Fruit fly (Drosophila melanogaster): ENCODE data around the gene Gba1a.
A peak's percentile ranks its signal among the peaks of the same experiment; 100 is the strongest.

The Gba1a gene

DNA sequence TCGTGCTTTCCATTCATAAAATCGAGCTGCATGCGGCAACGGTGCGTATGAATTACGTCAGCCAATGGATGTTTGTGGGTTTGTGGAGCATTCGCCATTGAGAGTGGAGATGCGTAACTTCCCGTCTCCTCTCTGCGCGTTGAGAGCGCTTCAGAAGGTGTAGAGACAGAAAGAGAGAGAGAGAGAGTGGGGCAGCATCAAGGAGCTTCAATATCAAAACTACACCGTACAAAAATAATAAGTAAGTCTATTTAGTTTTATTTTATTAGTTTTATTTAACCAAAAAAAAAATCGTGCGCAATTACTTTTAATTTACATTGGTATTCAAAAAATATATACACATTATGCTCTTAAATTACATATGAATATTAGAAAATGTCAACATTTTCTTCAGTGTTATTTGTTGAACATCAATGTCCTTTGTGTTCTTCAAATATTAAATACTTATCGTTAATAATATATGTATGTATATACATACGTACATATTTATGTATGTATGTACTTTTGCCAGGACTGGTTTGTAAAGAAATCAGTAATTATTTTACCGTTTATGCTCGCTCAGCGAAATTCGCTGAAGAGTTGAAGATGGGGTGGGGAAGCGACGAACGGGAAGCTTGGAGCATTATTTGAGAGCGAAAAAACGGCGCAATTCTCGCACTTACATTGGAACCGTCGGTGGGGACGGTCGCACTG lies 22.4 kb downstream of the Gba1a start, which contains the start of gene CG10365 (continued):
- peak; percentile 52 for TF ChIP-seq NfI (GFP tag; optimal IDR thresholded peaks at IDR 0.05)
- TF ChIP-seq CG13123 (GFP tag; optimal IDR thresholded peaks at IDR 0.05) = peak; percentile 78
- TF ChIP-seq trh (GFP tag; optimal IDR thresholded peaks at IDR 0.05) = peak; percentile 34
- TF ChIP-seq dati (GFP tag; IDR thresholded peaks at IDR 0.05) = peak; percentile 38; the same call in 1 of the 2 replicates
- peak; percentile 78 to 89 for TF ChIP-seq Trl (optimal IDR thresholded peaks at IDR 0.05)
- no peak for TF ChIP-seq Trl (GFP tag; optimal IDR thresholded peaks at IDR 0.05)
- TF ChIP-seq Mrtf (GFP tag; IDR thresholded peaks at IDR 0.05) = peak; percentile 20; the same call in 1 of the 3 replicates
- peak; percentile 75 for TF ChIP-seq Fer2 (tag; optimal IDR thresholded peaks at IDR 0.05)
- peak; percentile 3 for TF ChIP-seq lbe (GFP tag; optimal IDR thresholded peaks at IDR 0.05)
- TF ChIP-seq fd102C (GFP tag; optimal IDR thresholded peaks at IDR 0.05) = no peak
- TF ChIP-seq CG32772 (GFP tag; IDR thresholded peaks at IDR 0.05) = peak; percentile 85
- peak; percentile 62 for TF ChIP-seq CG14667 (GFP tag; IDR thresholded peaks at IDR 0.05)
- no peak for TF ChIP-seq mam (GFP tag; optimal IDR thresholded peaks at IDR 0.05)
- TF ChIP-seq HmgZ (tag; optimal IDR thresholded peaks at IDR 0.05) = peak; percentile 80
- peak; percentile 83 for TF ChIP-seq salm (tag; optimal IDR thresholded peaks at IDR 0.05)
- TF ChIP-seq CG9876 (GFP tag; optimal IDR thresholded peaks at IDR 0.05) = no peak
- 0 out of 2 replicates have a peak, but pooled peaks have one; percentile 34 for TF ChIP-seq CG4404 (GFP tag; IDR thresholded peaks at IDR 0.05)
- TF ChIP-seq CG9932 (GFP tag; IDR thresholded peaks at IDR 0.05) = peak; percentile 67
- peak; percentile 67 for TF ChIP-seq tin (GFP tag; optimal IDR thresholded peaks at IDR 0.05)
- TF ChIP-seq CG12942 (GFP tag; optimal IDR thresholded peaks at IDR 0.05) = peak; percentile 68
- TF ChIP-seq mld (GFP tag; IDR thresholded peaks at IDR 0.05; ENCODE audit: partially characterized antibody) = no peak
- peak; percentile 70 for TF ChIP-seq CG12769 (tag; optimal IDR thresholded peaks at IDR 0.05)
- peak; percentile 63; the same call in 1 of the 2 replicates for TF ChIP-seq CG5953 (GFP tag; IDR thresholded peaks at IDR 0.05)
- peak; percentile 69 for TF ChIP-seq CG10543 (GFP tag; optimal IDR thresholded peaks at IDR 0.05)
- TF ChIP-seq CG17612 (GFP tag; IDR thresholded peaks at IDR 0.05) = peak; percentile 72
- TF ChIP-seq CG9215 (GFP tag; IDR thresholded peaks at IDR 0.05) = peak; percentile 81
- peak; percentile 76 for TF ChIP-seq CG12155 (GFP tag; optimal IDR thresholded peaks at IDR 0.05)
- peak; percentile 16 to 77 for TF ChIP-seq bsh (GFP tag; optimal IDR thresholded peaks at IDR 0.05)
- TF ChIP-seq luna (GFP tag; optimal IDR thresholded peaks at IDR 0.05) = no peak
- no peak for TF ChIP-seq Dll (GFP tag; IDR thresholded peaks at IDR 0.05; ENCODE audit: partially characterized antibody)
- TF ChIP-seq sc (optimal IDR thresholded peaks at IDR 0.05) = no peak
- peak; percentile 24 for TF ChIP-seq sc (GFP tag; optimal IDR thresholded peaks at IDR 0.05)
- peak; percentile 87 for TF ChIP-seq Rfx (GFP tag; IDR thresholded peaks at IDR 0.05)
- no peak for TF ChIP-seq eyg (GFP tag; optimal IDR thresholded peaks at IDR 0.05)
- TF ChIP-seq CG2678 (tag; optimal IDR thresholded peaks at IDR 0.05) = peak; percentile 96
- peak; percentile 93 for TF ChIP-seq CG31441 (GFP tag; IDR thresholded peaks at IDR 0.05)
- peak; percentile 84 for TF ChIP-seq CG17385 (GFP tag; optimal IDR thresholded peaks at IDR 0.05)
- peak; percentile 87 for TF ChIP-seq CG9437 (GFP tag; optimal IDR thresholded peaks at IDR 0.05)
- TF ChIP-seq sug (tag; optimal IDR thresholded peaks at IDR 0.05) = peak; percentile 36
- 0 out of 3 replicates have a peak, but pooled peaks have one; percentile 46 for TF ChIP-seq CG6175 (GFP tag; IDR thresholded peaks at IDR 0.05)
- TF ChIP-seq Chrac-16 (GFP tag; optimal IDR thresholded peaks at IDR 0.05) = peak; percentile 74
- TF ChIP-seq Camta (GFP tag; optimal IDR thresholded peaks at IDR 0.05) = peak; percentile 17
- peak; percentile 24; the same call in 1 of the 2 replicates for TF ChIP-seq peb (GFP tag; IDR thresholded peaks at IDR 0.05)
- TF ChIP-seq CG15514 (GFP tag; optimal IDR thresholded peaks at IDR 0.05) = peak; percentile 21
- TF ChIP-seq Med (GFP tag) = peak; percentile 76
- TF ChIP-seq NFAT (GFP tag; IDR thresholded peaks at IDR 0.05) = peak; percentile 50; the same call in 1 of the 2 replicates
- no peak for TF ChIP-seq Neu2 (GFP tag; optimal IDR thresholded peaks at IDR 0.05; ENCODE audit: borderline replicate concordance)
- TF ChIP-seq oc (tag; optimal IDR thresholded peaks at IDR 0.05) = peak; percentile 79
- TF ChIP-seq ssp (GFP tag; IDR thresholded peaks at IDR 0.05) = peak; percentile 65
- TF ChIP-seq Oli (tag; optimal IDR thresholded peaks at IDR 0.05) = peak; percentile 85
